Worm (Caenorhabditis elegans) whole organism, young adult: ENCODE data around the gene Y51A2B.6.

ENCODE experiments used
- B0019.2 ChIP-seq: fragments of 200-800 bp; sonication (Bioruptor generic); conservative IDR thresholded peaks from 2 replicates; pipeline ENCODE4 v1.3.6; 2022; ENCODE audit warnings: missing genetic modification reagents, missing genetic modification characterization, missing compliant biosample characterization
- B0336.3 ChIP-seq: fragments of 200-800 bp; sonication (Bioruptor generic); IDR thresholded peaks from 2 replicates; pipeline ENCODE4 v1.3.6; 2022; ENCODE audit warnings: missing genetic modification characterization, missing compliant biosample characterization
- F39B2.1 ChIP-seq: fragments of 200-800 bp; sonication (Bioruptor generic); IDR thresholded peaks from 2 replicates; pipeline ENCODE4 v1.3.6; 2022; ENCODE audit warnings: missing genetic modification reagents, missing genetic modification characterization, missing compliant biosample characterization
- K12H6.12 ChIP-seq: fragments of 200-800 bp; sonication (Bioruptor generic); optimal IDR thresholded peaks from 2 replicates; lab custom pipeline; 2018; ENCODE audit warnings: mild to moderate bottlenecking, missing genetic modification characterization, missing compliant biosample characterization
- T26A5.8 ChIP-seq: sonication (generic microtip); optimal IDR thresholded peaks from 2 replicates; lab custom pipeline; 2016; ENCODE audit warnings: missing genetic modification characterization, missing compliant biosample characterization
- Y95B8A.8 ChIP-seq: fragments of 200-800 bp; sonication (Bioruptor generic); IDR thresholded peaks from 2 replicates; pipeline ENCODE4 v1.3.6; 2022; ENCODE audit warnings: missing genetic modification reagents, missing genetic modification characterization, missing compliant biosample characterization
- ZK185.1 ChIP-seq: sonication (generic microtip); optimal IDR thresholded peaks from 2 replicates; lab custom pipeline; 2016; ENCODE audit warnings: mild to moderate bottlenecking, missing genetic modification characterization, missing compliant biosample characterization; ENCODE audit not compliant: poor library complexity, severe bottlenecking
- akir-1 ChIP-seq: fragments of 200-800 bp; sonication (Bioruptor generic); optimal IDR thresholded peaks from 2 replicates; lab custom pipeline; 2018; ENCODE audit warnings: mild to moderate bottlenecking, missing genetic modification characterization, moderate library complexity, missing compliant biosample characterization
- attf-3 ChIP-seq: fragments of 200-800 bp; sonication (Bioruptor generic); conservative IDR thresholded peaks from 2 replicates; pipeline ENCODE4 v1.3.6; 2022; ENCODE audit warnings: missing genetic modification reagents, missing genetic modification characterization, missing compliant biosample characterization
- bed-1 ChIP-seq: fragments of 200-800 bp; sonication (Bioruptor generic); IDR thresholded peaks from 2 replicates; pipeline ENCODE4 v1.3.6; 2022; ENCODE audit warnings: missing genetic modification reagents, missing genetic modification characterization, missing compliant biosample characterization
- cebp-2 ChIP-seq: fragments of 200-800 bp; sonication (Bioruptor generic); IDR thresholded peaks from 2 replicates; pipeline ENCODE4 v1.3.6; 2022; ENCODE audit warnings: missing genetic modification characterization, missing compliant biosample characterization
- ceh-58 ChIP-seq: fragments of 200-800 bp; sonication (Bioruptor generic); IDR thresholded peaks from 2 replicates; pipeline ENCODE4 v1.3.6; 2022; ENCODE audit warnings: missing genetic modification characterization, missing compliant biosample characterization
- die-1 ChIP-seq: sonication (generic microtip); optimal IDR thresholded peaks from 2 replicates; lab custom pipeline; 2016; ENCODE audit warnings: missing genotype, mild to moderate bottlenecking, missing genetic modification characterization, missing compliant biosample characterization
- dox-1 ChIP-seq: fragments of 200-800 bp; sonication (Bioruptor generic); IDR thresholded peaks from 2 replicates; pipeline ENCODE4 v1.3.6; 2022; ENCODE audit warnings: missing genetic modification reagents, missing genetic modification characterization, missing compliant biosample characterization
- egl-18 ChIP-seq: fragments of 200-800 bp; sonication (Bioruptor generic); IDR thresholded peaks from 2 replicates; pipeline ENCODE4 v1.3.6; 2022; ENCODE audit warnings: missing genetic modification reagents, missing genetic modification characterization, missing compliant biosample characterization
- egrh-3 ChIP-seq: fragments of 200-800 bp; sonication (Bioruptor generic); IDR thresholded peaks from 2 replicates; pipeline ENCODE4 v1.3.6; 2022; ENCODE audit warnings: missing genetic modification reagents, missing genetic modification characterization, missing compliant biosample characterization
- ets-4 ChIP-seq: fragments of 200-800 bp; sonication (Bioruptor generic); optimal IDR thresholded peaks from 2 replicates; lab custom pipeline; 2018; ENCODE audit warnings: mild to moderate bottlenecking, missing genetic modification characterization, missing compliant biosample characterization
- fkh-3 ChIP-seq: sonication (generic microtip); optimal IDR thresholded peaks from 2 replicates; lab custom pipeline; 2016; ENCODE audit warnings: mild to moderate bottlenecking, missing genetic modification characterization, missing compliant biosample characterization
- hlh-26 ChIP-seq: fragments of 200-800 bp; sonication (Bioruptor generic); conservative IDR thresholded peaks from 2 replicates; pipeline ENCODE4 v1.3.6; 2022; ENCODE audit warnings: missing genetic modification reagents, missing genetic modification characterization, missing compliant biosample characterization
- let-526 ChIP-seq: fragments of 200-800 bp; sonication (Bioruptor generic); IDR thresholded peaks from 2 replicates; pipeline ENCODE4 v1.3.6; 2022; ENCODE audit warnings: missing genetic modification reagents, missing genetic modification characterization, missing compliant biosample characterization
- let-607 ChIP-seq, 2 experiments: fragments of 200-800 bp in 1 of 2; sonication (Bioruptor generic) in 1 of 2; sonication (generic microtip) in 1 of 2; optimal IDR thresholded peaks; 2 replicates each; lab custom pipeline; 2016 to 2018; ENCODE audit warnings: mild to moderate bottlenecking in 2 of 2, missing compliant biosample characterization in 2 of 2, missing genetic modification characterization in 2 of 2, moderate library complexity in 2 of 2, missing genotype in 1 of 2
- lsy-27 ChIP-seq: sonication (generic microtip); optimal IDR thresholded peaks from 2 replicates; lab custom pipeline; 2017; ENCODE audit warnings: missing genetic modification characterization, mild to moderate bottlenecking, missing compliant biosample characterization, antibody characterized with exemption, missing genotype, borderline replicate concordance; ENCODE audit not compliant: insufficient read depth
- madf-6 ChIP-seq: fragments of 200-800 bp; sonication (Bioruptor generic); IDR thresholded peaks from 2 replicates; pipeline ENCODE4 v1.3.6; 2022; ENCODE audit warnings: missing genetic modification reagents, missing genetic modification characterization, missing compliant biosample characterization
- nfya-1 ChIP-seq: sonication (generic microtip); optimal IDR thresholded peaks from 2 replicates; lab custom pipeline; 2017; ENCODE audit warnings: antibody characterized with exemption, missing compliant biosample characterization, missing genetic modification characterization, borderline replicate concordance; ENCODE audit not compliant: insufficient read depth
- nfyb-1 ChIP-seq: fragments of 200-800 bp; sonication (Bioruptor generic); IDR thresholded peaks from 2 replicates; pipeline ENCODE4 v1.3.6; 2022; ENCODE audit warnings: missing genetic modification reagents, missing genetic modification characterization, missing compliant biosample characterization
- nhr-179 ChIP-seq: sonication (generic microtip); optimal IDR thresholded peaks from 2 replicates; lab custom pipeline; 2016; ENCODE audit warnings: mild to moderate bottlenecking, missing genetic modification characterization, missing compliant biosample characterization
- nhr-27 ChIP-seq: fragments of 200-800 bp; sonication (Bioruptor generic); optimal IDR thresholded peaks from 2 replicates; lab custom pipeline; 2018; ENCODE audit warnings: mild to moderate bottlenecking, missing genetic modification characterization, moderate library complexity, missing compliant biosample characterization
- nhr-80 ChIP-seq: sonication (generic microtip); optimal IDR thresholded peaks from 2 replicates; lab custom pipeline; 2016; ENCODE audit warnings: missing genetic modification characterization, missing compliant biosample characterization
- pbrm-1 ChIP-seq: fragments of 200-800 bp; sonication (Bioruptor generic); IDR thresholded peaks from 2 replicates; pipeline ENCODE4 v1.3.6; 2022; ENCODE audit warnings: missing genetic modification reagents, missing genetic modification characterization, missing compliant biosample characterization
- pha-4 ChIP-seq: fragments of 150-350 bp; sonication (generic microtip); optimal IDR thresholded peaks from 2 replicates; lab custom pipeline; 2014; ENCODE audit warnings: missing biosample characterization, missing genetic modification reagents, missing genetic modification characterization
- rec-8 ChIP-seq, 2 experiments: sonication (generic microtip); optimal IDR thresholded peaks; 2 replicates each; lab custom pipeline; 2016; ENCODE audit warnings: mild to moderate bottlenecking in 2 of 2, missing genetic modification characterization in 2 of 2, missing genetic modification reagents in 2 of 2, missing genotype in 2 of 2, missing biosample characterization in 1 of 2, missing compliant biosample characterization in 1 of 2, moderate library complexity in 1 of 2
- somi-1 ChIP-seq: fragments of 200-800 bp; sonication (Bioruptor generic); optimal IDR thresholded peaks from 2 replicates; lab custom pipeline; 2018; ENCODE audit warnings: mild to moderate bottlenecking, missing genetic modification characterization, missing compliant biosample characterization
- tbp1 ChIP-seq: fragments of 200-800 bp; sonication (Bioruptor generic); optimal IDR thresholded peaks from 2 replicates; lab custom pipeline; 2018; ENCODE audit warnings: mild to moderate bottlenecking, missing genetic modification characterization, missing compliant biosample characterization
- xnd-1 ChIP-seq: sonication (generic microtip); optimal IDR thresholded peaks from 2 replicates; lab custom pipeline; 2016; ENCODE audit warnings: missing genotype, missing genetic modification reagents, missing genetic modification characterization, missing compliant biosample characterization
- zim-3 ChIP-seq: sonication (generic microtip); optimal IDR thresholded peaks from 2 replicates; lab custom pipeline; 2017; ENCODE audit warnings: mild to moderate bottlenecking, missing genetic modification characterization, moderate library complexity, missing compliant biosample characterization
- ztf-22 ChIP-seq: fragments of 200-800 bp; sonication (Bioruptor generic); optimal IDR thresholded peaks from 2 replicates; lab custom pipeline; 2018; ENCODE audit warnings: mild to moderate bottlenecking, missing genetic modification characterization, moderate library complexity, missing compliant biosample characterization
- ztf-25 ChIP-seq: fragments of 200-800 bp; sonication (Bioruptor generic); IDR thresholded peaks from 2 replicates; pipeline ENCODE4 v1.3.6; 2022; ENCODE audit warnings: missing genetic modification reagents, missing genetic modification characterization, missing compliant biosample characterization
- ztf-28 ChIP-seq: fragments of 200-800 bp; sonication (Bioruptor generic); IDR thresholded peaks from 2 replicates; pipeline ENCODE4 v1.3.6; 2022; ENCODE audit warnings: missing genetic modification reagents, missing genetic modification characterization, missing compliant biosample characterization

The Y51A2B.6 gene

DNA sequence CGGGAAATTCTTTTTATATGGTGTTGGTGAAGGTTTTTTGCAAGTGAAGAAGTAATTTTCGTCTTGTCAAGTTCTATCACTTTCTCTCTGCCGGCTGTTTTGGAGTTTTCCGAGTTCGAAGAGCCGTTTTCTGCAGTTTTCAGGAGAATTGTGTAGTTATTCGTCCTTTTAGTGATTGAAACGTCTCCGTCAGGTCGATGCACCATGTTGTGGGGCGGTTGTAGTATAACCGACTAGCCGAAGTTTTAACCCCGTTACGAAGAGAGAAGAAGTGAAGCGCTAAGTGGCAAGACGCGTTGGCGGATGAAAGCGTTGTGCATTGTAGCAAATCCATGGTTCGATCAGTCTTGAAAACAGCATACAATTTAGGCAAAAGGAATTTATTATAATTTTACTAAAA lies 8.6 kb upstream of the Y51A2B.6 start:
- TF ChIP-seq T26A5.8 (no peak), F39B2.1 (GFP tag; lab: Robert Waterston, UW) (no peak), pha-4 (tag; lab: Kevin White, UChicago) (no peak), ztf-25 (GFP tag; lab: Robert Waterston, UW) (no peak), pbrm-1 (no peak), ZK185.1 (tag; lab: Kevin White, UChicago) (no peak), cebp-2 (no peak), xnd-1 (tag; lab: Kevin White, UChicago) (no peak), let-607 (tag; optimal IDR thresholded peaks at IDR 0.05; lab: Kevin White, UChicago) (no peak), nhr-179 (no peak), die-1 (no peak), attf-3 (GFP tag; lab: Robert Waterston, UW) (no peak), egrh-3 (GFP tag; lab: Robert Waterston, UW) (no peak), ceh-58 (no peak), K12H6.12 (tag; lab: Kevin White, UChicago) (no peak)

- TF ChIP-seq dox-1 (no peak), fkh-3 (tag; lab: Kevin White, UChicago) (no peak), B0336.3 (GFP tag; lab: Robert Waterston, UW) (no peak), nfya-1 (tag; lab: Kevin White, UChicago) (no peak), tbp1 (GFP tag; lab: Kevin White, UChicago) (no peak), let-526 (GFP tag; lab: Robert Waterston, UW) (no peak), zim-3 (tag; lab: Kevin White, UChicago) (no peak), akir-1 (GFP tag; lab: Kevin White, UChicago) (no peak), madf-6 (GFP tag; lab: Robert Waterston, UW) (no peak), bed-1 (GFP tag; lab: Robert Waterston, UW) (no peak), nhr-27 (tag; lab: Kevin White, UChicago) (no peak), B0019.2 (no peak), egl-18 (GFP tag; lab: Robert Waterston, UW) (no peak), lsy-27 (tag; lab: Kevin White, UChicago) (no peak), hlh-26 (GFP tag; lab: Robert Waterston, UW) (no peak), ets-4 (GFP tag; lab: Kevin White, UChicago) (no peak)
Measured at ce11 chrV:18397814-18398213, 3.7 kb upstream of the Y51A2B.6 start, which contains the start of gene Y51A2B.16. TSS of gene Y51A2B.16 (minus strand) at chrV:18397914.

ce11 chrV:18395649-18396048 lies 1.5 kb upstream of the Y51A2B.6 start, which contains the start of gene Y51A2B.9:
TSS of gene Y51A2B.9 (minus strand) at chrV:18395749.
- TF ChIP-seq egl-18 (GFP tag; lab: Robert Waterston, UW) = no peak
- TF ChIP-seq rec-8 (tag; optimal IDR thresholded peaks at IDR 0.05; lab: Kevin White, UChicago) = no peak
- no peak for TF ChIP-seq ztf-22 (GFP tag; lab: Kevin White, UChicago)
- no peak for TF ChIP-seq ztf-28
- no peak for TF ChIP-seq nhr-80 (tag; lab: Kevin White, UChicago)
- TF ChIP-seq Y95B8A.8 (GFP tag; lab: Robert Waterston, UW) = no peak
- no peak for TF ChIP-seq nfya-1 (tag; lab: Kevin White, UChicago)
- no peak for TF ChIP-seq let-607 (tag; optimal IDR thresholded peaks at IDR 0.05; lab: Kevin White, UChicago)
- TF ChIP-seq nfyb-1 (GFP tag; lab: Robert Waterston, UW) = no peak
- TF ChIP-seq die-1 = no peak
- TF ChIP-seq somi-1 (GFP tag; lab: Kevin White, UChicago) = no peak
